5 fruit fly cellular contexts compared by ENCODE assay signal in genomic region chr3R:30021559-30022451, dm6.
A peak's percentile ranks its signal among the peaks of the same experiment; 100 is the strongest.
TF ChIP-seq lines count a peak whose summit lies in the region.

Gene Mgat2 (minus strand): TSS chr3R:30022221.

- no peak for TF ChIP-seq CTCF in whole organism, embryonic (GFP tag; optimal IDR thresholded peaks at IDR 0.05; lab: Kevin White, UChicago)

TF ChIP-seq in whole organism, adult, 20 proteins besides CTCF, POLR2A, EP300 and RAD21 (continues in another document):
- no peak for TF ChIP-seq CG14711 (tag; optimal IDR thresholded peaks at IDR 0.05; lab: Kevin White, UChicago)
- TF ChIP-seq cic (GFP tag; optimal IDR thresholded peaks at IDR 0.05; lab: Kevin White, UChicago) = peak; percentile 85
- peak; percentile 42 for TF ChIP-seq CG7101 (tag; optimal IDR thresholded peaks at IDR 0.05; lab: Kevin White, UChicago)
- peak; percentile 72 for TF ChIP-seq Hr96 (GFP tag; optimal IDR thresholded peaks at IDR 0.05; lab: Kevin White, UChicago)
- no peak for TF ChIP-seq pad (GFP tag; optimal IDR thresholded peaks at IDR 0.05; lab: Kevin White, UChicago)
- no peak for TF ChIP-seq CG1620 (GFP tag; optimal IDR thresholded peaks at IDR 0.05; lab: Kevin White, UChicago)
- no peak for TF ChIP-seq Clk (GFP tag; optimal IDR thresholded peaks at IDR 0.05; lab: Kevin White, UChicago)
- TF ChIP-seq CG7045 (GFP tag; optimal IDR thresholded peaks at IDR 0.05; lab: Kevin White, UChicago) = peak; percentile 50
- TF ChIP-seq ovo (GFP tag; optimal IDR thresholded peaks at IDR 0.05; lab: Kevin White, UChicago) = no peak
- TF ChIP-seq tj (GFP tag; optimal IDR thresholded peaks at IDR 0.05; lab: Kevin White, UChicago) = peak; percentile 28
- no peak for TF ChIP-seq cnc (optimal IDR thresholded peaks at IDR 0.05; lab: Kevin White, UChicago)
- TF ChIP-seq CG12768 (GFP tag; optimal IDR thresholded peaks at IDR 0.05; lab: Kevin White, UChicago) = peak; percentile 67
- no peak for TF ChIP-seq CG5204 (GFP tag; optimal IDR thresholded peaks at IDR 0.05; lab: Kevin White, UChicago)
- peak; percentile 75 for TF ChIP-seq Mnt (GFP tag; optimal IDR thresholded peaks at IDR 0.05; lab: Kevin White, UChicago)
- TF ChIP-seq CG11617 (GFP tag; optimal IDR thresholded peaks at IDR 0.05; lab: Kevin White, UChicago) = peak; percentile 53
- peak; percentile 41 for TF ChIP-seq bab1 (GFP tag; optimal IDR thresholded peaks at IDR 0.05; lab: Kevin White, UChicago)
- peak; percentile 65 for TF ChIP-seq CG33017 (tag; optimal IDR thresholded peaks at IDR 0.05; lab: Kevin White, UChicago)
- no peak for TF ChIP-seq toe (GFP tag; optimal IDR thresholded peaks at IDR 0.05; lab: Kevin White, UChicago)
- no peak for TF ChIP-seq kay (GFP tag; lab: Kevin White, UChicago; ENCODE audit: borderline replicate concordance)

TF ChIP-seq in whole organism, embryonic, 481 proteins besides CTCF, POLR2A, EP300 and RAD21 (continues in another document):
- TF ChIP-seq CG2129 (GFP tag; IDR thresholded peaks at IDR 0.05; lab: Robert Waterston, UW; ENCODE audit: partially characterized antibody) (peak; percentile 80), D19A (tag; optimal IDR thresholded peaks at IDR 0.05; lab: Kevin White, UChicago) (no peak), CG7786 (GFP tag; optimal IDR thresholded peaks at IDR 0.05; lab: Kevin White, UChicago) (no peak), Drgx (GFP tag; IDR thresholded peaks at IDR 0.05; lab: Robert Waterston, UW) (peak; percentile 46), CG3847 (GFP tag; IDR thresholded peaks at IDR 0.05; lab: Robert Waterston, UW) (no peak), org-1 (GFP tag; optimal IDR thresholded peaks at IDR 0.05; lab: Kevin White, UChicago) (no peak), CG10654 (GFP tag; optimal IDR thresholded peaks at IDR 0.05; lab: Kevin White, UChicago) (no peak), gcm2 (GFP tag; optimal IDR thresholded peaks at IDR 0.05; lab: Kevin White, UChicago) (peak; percentile 32), CG6765 (GFP tag; optimal IDR thresholded peaks at IDR 0.05; lab: Kevin White, UChicago) (peak; percentile 28), HmgD (GFP tag; optimal IDR thresholded peaks at IDR 0.05; lab: Kevin White, UChicago) (peak; percentile 51), eyg (GFP tag; optimal IDR thresholded peaks at IDR 0.05; lab: Kevin White, UChicago) (peak; percentile 35), ato (GFP tag; IDR thresholded peaks at IDR 0.05; lab: Robert Waterston, UW; ENCODE audit: partially characterized antibody) (peak; percentile 64; the same call in 1 of the 2 replicates), CG16779 (GFP tag; IDR thresholded peaks at IDR 0.05; lab: Robert Waterston, UW) (no peak), CG42726 (GFP tag; IDR thresholded peaks at IDR 0.05; lab: Robert Waterston, UW; ENCODE audit: partially characterized antibody) (peak; percentile 22; the same call in 1 of the 2 replicates), CG1792 (GFP tag; optimal IDR thresholded peaks at IDR 0.05; lab: Kevin White, UChicago) (no peak), CG14965 (GFP tag; optimal IDR thresholded peaks at IDR 0.05; lab: Kevin White, UChicago; ENCODE audit: borderline replicate concordance) (peak; percentile 15), Ravus (GFP tag; IDR thresholded peaks at IDR 0.05; lab: Robert Waterston, UW) (no peak)

TF ChIP-seq in whole organism, prepupa, 60 proteins besides CTCF, POLR2A, EP300 and RAD21 (continues in another document):
- TF ChIP-seq Gug (GFP tag; IDR thresholded peaks at IDR 0.05; lab: Robert Waterston, UW) (no peak), svp (GFP tag; lab: Kevin White, UChicago) (no peak), Sox14 (GFP tag; optimal IDR thresholded peaks at IDR 0.05; lab: Kevin White, UChicago) (no peak), CG31627 (GFP tag; optimal IDR thresholded peaks at IDR 0.05; lab: Kevin White, UChicago) (no peak), CG6276 (GFP tag; optimal IDR thresholded peaks at IDR 0.05; lab: Kevin White, UChicago) (no peak), ss (GFP tag; optimal IDR thresholded peaks at IDR 0.05; lab: Kevin White, UChicago) (no peak), CG6163 (GFP tag; IDR thresholded peaks at IDR 0.05; lab: Robert Waterston, UW) (no peak; the same call in 1 of the 3 replicates), CG3032 (tag; optimal IDR thresholded peaks at IDR 0.05; lab: Kevin White, UChicago) (no peak), OdsH (GFP tag; optimal IDR thresholded peaks at IDR 0.05; lab: Kevin White, UChicago) (no peak), CG16779 (tag; optimal IDR thresholded peaks at IDR 0.05; lab: Kevin White, UChicago) (peak; percentile 50), CG15336 (GFP tag; IDR thresholded peaks at IDR 0.05; lab: Robert Waterston, UW) (peak; percentile 74), spab (GFP tag; optimal IDR thresholded peaks at IDR 0.05; lab: Kevin White, UChicago) (no peak), eg (GFP tag; IDR thresholded peaks at IDR 0.05; lab: Robert Waterston, UW) (peak; percentile 62; the same call in 2 of the 3 replicates), Met (GFP tag; optimal IDR thresholded peaks at IDR 0.05; lab: Kevin White, UChicago) (no peak), dsx (GFP tag; optimal IDR thresholded peaks at IDR 0.05; lab: Kevin White, UChicago; ENCODE audit: poor library complexity, severe bottlenecking) (no peak), fd85E (GFP tag; optimal IDR thresholded peaks at IDR 0.05; lab: Kevin White, UChicago) (no peak), CG6854 (GFP tag; optimal IDR thresholded peaks at IDR 0.05; lab: Kevin White, UChicago) (peak; percentile 92), CG10631 (GFP tag; optimal IDR thresholded peaks at IDR 0.05; lab: Kevin White, UChicago) (no peak), CG8119 (GFP tag; IDR thresholded peaks at IDR 0.05; lab: Robert Waterston, UW) (peak; percentile 63; the same call in 2 of the 3 replicates), CG6808 (GFP tag; optimal IDR thresholded peaks at IDR 0.05; lab: Kevin White, UChicago) (no peak)

TF ChIP-seq in whole organism, pupa, 21 proteins besides CTCF, POLR2A, EP300 and RAD21:
- TF ChIP-seq EcR (GFP tag; optimal IDR thresholded peaks at IDR 0.05; lab: Kevin White, UChicago) (no peak), rn (GFP tag; IDR thresholded peaks at IDR 0.05; lab: Robert Waterston, UW) (no peak), Snoo (tag; optimal IDR thresholded peaks at IDR 0.05; lab: Kevin White, UChicago) (peak; percentile 17), Ets98B (GFP tag; IDR thresholded peaks at IDR 0.05; lab: Robert Waterston, UW) (peak; percentile 65; the same call in 1 of the 2 replicates), CG13204 (GFP tag; optimal IDR thresholded peaks at IDR 0.05; lab: Kevin White, UChicago) (peak; percentile 98), CG12605 (GFP tag; IDR thresholded peaks at IDR 0.05; lab: Robert Waterston, UW) (peak; percentile 47), CG4496 (GFP tag; IDR thresholded peaks at IDR 0.05; lab: Robert Waterston, UW) (peak; percentile 61; the same call in 2 of the 3 replicates), CG17806 (tag; optimal IDR thresholded peaks at IDR 0.05; lab: Kevin White, UChicago) (peak; percentile 2)

TF ChIP-seq in whole organism, wandering third instar larva, 38 proteins besides CTCF, POLR2A, EP300 and RAD21:
- TF ChIP-seq psq (GFP tag; optimal IDR thresholded peaks at IDR 0.05; lab: Kevin White, UChicago) = peak; percentile 11
- TF ChIP-seq dl (GFP tag; optimal IDR thresholded peaks at IDR 0.05; lab: Kevin White, UChicago; ENCODE audit: insufficient read depth in 1 of 2, partially characterized antibody in 2 of 2) = peak in 1 of 2 experiments; percentile 41
- TF ChIP-seq Jra (GFP tag; optimal IDR thresholded peaks at IDR 0.05; lab: Kevin White, UChicago) = peak; percentile 59
- no peak for TF ChIP-seq ey (GFP tag; optimal IDR thresholded peaks at IDR 0.05; lab: Kevin White, UChicago)
- TF ChIP-seq Vsx2 (GFP tag; optimal IDR thresholded peaks at IDR 0.05; lab: Kevin White, UChicago; ENCODE audit: partially characterized antibody) = peak; percentile 26
- no peak for TF ChIP-seq Rel (GFP tag; optimal IDR thresholded peaks at IDR 0.05; lab: Kevin White, UChicago)
- peak; percentile 70 for TF ChIP-seq Rel (tag; optimal IDR thresholded peaks at IDR 0.05; lab: Kevin White, UChicago)
- TF ChIP-seq Dif (GFP tag; optimal IDR thresholded peaks at IDR 0.05; lab: Kevin White, UChicago; ENCODE audit: partially characterized antibody) = peak; percentile 81
- peak; percentile 19 for TF ChIP-seq br (GFP tag; optimal IDR thresholded peaks at IDR 0.05; lab: Kevin White, UChicago)
- peak; percentile 57 for TF ChIP-seq Sp1 (GFP tag; optimal IDR thresholded peaks at IDR 0.05; lab: Kevin White, UChicago)
- no peak for TF ChIP-seq lola (GFP tag; optimal IDR thresholded peaks at IDR 0.05; lab: Kevin White, UChicago)
- TF ChIP-seq Hr83 (GFP tag; optimal IDR thresholded peaks at IDR 0.05; lab: Kevin White, UChicago; ENCODE audit: poor library complexity, severe bottlenecking) = no peak
- TF ChIP-seq Abd-B (GFP tag; optimal IDR thresholded peaks at IDR 0.05; lab: Kevin White, UChicago) = no peak
